Fruit fly (Drosophila melanogaster): Measurements from ENCODE around the gene CG43084.

Gene CG43084

dm6 chr3L:15672800-15673199, 22.1 kb downstream of the CG43084 start (continued):
- TF ChIP-seq CG17912 (GFP tag; optimal IDR thresholded peaks at IDR 0.05) (no peak), grau (tag; optimal IDR thresholded peaks at IDR 0.05) (peak; percentile 51), pzg (GFP tag; optimal IDR thresholded peaks at IDR 0.05) (no peak), CG12942 (GFP tag; optimal IDR thresholded peaks at IDR 0.05) (no peak), CG13424 (tag; optimal IDR thresholded peaks at IDR 0.05) (peak; percentile 29), Rfx (GFP tag; IDR thresholded peaks at IDR 0.05) (no peak), CG11504 (tag; optimal IDR thresholded peaks at IDR 0.05) (peak; percentile 44), vnd (GFP tag; IDR thresholded peaks at IDR 0.05; ENCODE audit: partially characterized antibody) (no peak), CG1832 (GFP tag; optimal IDR thresholded peaks at IDR 0.05) (no peak), fd102C (GFP tag; optimal IDR thresholded peaks at IDR 0.05) (peak; percentile 36), CG7745 (tag; optimal IDR thresholded peaks at IDR 0.05) (peak; percentile 3), CG16779 (GFP tag; IDR thresholded peaks at IDR 0.05) (no peak), ci (GFP tag; IDR thresholded peaks at IDR 0.05) (no peak), prd (optimal IDR thresholded peaks at IDR 0.05) (no peak), prd (GFP tag; IDR thresholded peaks at IDR 0.05) (peak; percentile 45; the same call in 2 of the 3 replicates), CG11723 (GFP tag; optimal IDR thresholded peaks at IDR 0.05) (no peak), CG4820 (GFP tag; optimal IDR thresholded peaks at IDR 0.05) (peak; percentile 6), CG18011 (GFP tag; optimal IDR thresholded peaks at IDR 0.05) (no peak), HLH3B (GFP tag; IDR thresholded peaks at IDR 0.05) (no peak), CG6765 (GFP tag; optimal IDR thresholded peaks at IDR 0.05) (no peak), row (GFP tag; IDR thresholded peaks at IDR 0.05) (peak; percentile 22; the same call in 1 of the 3 replicates), vfl (GFP tag; optimal IDR thresholded peaks at IDR 0.05) (no peak), ato (GFP tag; IDR thresholded peaks at IDR 0.05; ENCODE audit: partially characterized antibody) (no peak), jumu (GFP tag; optimal IDR thresholded peaks at IDR 0.05) (no peak), crol (GFP tag; IDR thresholded peaks at IDR 0.05) (no peak), CG16815 (GFP tag; optimal IDR thresholded peaks at IDR 0.05) (peak; percentile 36), chif (GFP tag; optimal IDR thresholded peaks at IDR 0.05) (peak; percentile 20 to 29), lab (GFP tag; optimal IDR thresholded peaks at IDR 0.05) (no peak), CG11398 (GFP tag; optimal IDR thresholded peaks at IDR 0.05) (no peak), pita (GFP tag; optimal IDR thresholded peaks at IDR 0.05) (no peak), pum (GFP tag; optimal IDR thresholded peaks at IDR 0.05) (no peak), Optix (GFP tag; IDR thresholded peaks at IDR 0.05) (no peak), Atf-2 (GFP tag; optimal IDR thresholded peaks at IDR 0.05) (no peak), CTCF (GFP tag; optimal IDR thresholded peaks at IDR 0.05) (no peak), ssp (GFP tag; IDR thresholded peaks at IDR 0.05) (no peak), CG4404 (GFP tag; IDR thresholded peaks at IDR 0.05) (peak; percentile 29; the same call in 1 of the 2 replicates), H15 (GFP tag; IDR thresholded peaks at IDR 0.05) (no peak), Mad (GFP tag; optimal IDR thresholded peaks at IDR 0.05) (no peak), crc (GFP tag; optimal IDR thresholded peaks at IDR 0.05) (no peak), CG3281 (GFP tag; optimal IDR thresholded peaks at IDR 0.05) (no peak), D19B (GFP tag; optimal IDR thresholded peaks at IDR 0.05) (no peak), CG6272 (GFP tag; IDR thresholded peaks at IDR 0.05) (no peak), CG16863 (GFP tag; optimal IDR thresholded peaks at IDR 0.05) (no peak), MESR4 (GFP tag; optimal IDR thresholded peaks at IDR 0.05) (no peak), NC2α (GFP tag; optimal IDR thresholded peaks at IDR 0.05) (no peak), mld (GFP tag; IDR thresholded peaks at IDR 0.05; ENCODE audit: partially characterized antibody) (no peak), CG13624 (GFP tag; optimal IDR thresholded peaks at IDR 0.05) (no peak), schlank (tag; optimal IDR thresholded peaks at IDR 0.05) (no peak), p53 (GFP tag; optimal IDR thresholded peaks at IDR 0.05) (no peak), toy (GFP tag; IDR thresholded peaks at IDR 0.05) (no peak), CG6689 (GFP tag; IDR thresholded peaks at IDR 0.05) (no peak), hkb (optimal IDR thresholded peaks at IDR 0.05) (no peak), hkb (GFP tag; IDR thresholded peaks at IDR 0.05) (0 out of 2 replicates have a peak, but pooled peaks have one; percentile 36)

Data from whole organism, embryonic.